Fruit fly (Drosophila melanogaster) whole organism, embryonic: ENCODE results near the gene CG46462.

Experiments used
- Aef1 ChIP-seq: fragments of 200-800 bp; sonication (Bioruptor generic); IDR thresholded peaks from 3 replicates; pipeline ENCODE4 v1.3.6; 2022; ENCODE audit warnings: missing biosample characterization, missing genetic modification characterization
- Asciz ChIP-seq: fragments of 200-800 bp; sonication (Bioruptor generic); optimal IDR thresholded peaks from 2 replicates; lab custom pipeline; 2017; ENCODE audit warnings: missing biosample characterization, mild to moderate bottlenecking, missing genetic modification characterization, missing genetic modification reagents
- Bdp1 ChIP-seq: fragments of 200-800 bp; sonication (Bioruptor generic); optimal IDR thresholded peaks from 3 replicates; lab custom pipeline; 2016; ENCODE audit warnings: missing biosample characterization, missing genetic modification characterization
- CG1024 ChIP-seq: fragments of 200-800 bp; sonication (Bioruptor generic); IDR thresholded peaks from 2 replicates; pipeline ENCODE4 v1.3.6; 2022; ENCODE audit warnings: missing biosample characterization, missing genetic modification characterization
- CG10431 ChIP-seq: fragments of 200-800 bp; sonication (Bioruptor generic); optimal IDR thresholded peaks from 3 replicates; lab custom pipeline; 2018; ENCODE audit warnings: missing biosample characterization, mild to moderate bottlenecking, missing genetic modification characterization
- CG12071 ChIP-seq: fragments of 200-800 bp; sonication (Bioruptor generic); optimal IDR thresholded peaks from 3 replicates; lab custom pipeline; 2018; ENCODE audit warnings: missing biosample characterization, mild to moderate bottlenecking, missing genetic modification characterization
- CG12236 ChIP-seq: fragments of 200-800 bp; sonication (Bioruptor generic); optimal IDR thresholded peaks from 2 replicates; lab custom pipeline; 2016; ENCODE audit warnings: missing biosample characterization, missing genetic modification characterization
- CG12769 ChIP-seq: fragments of 200-800 bp; sonication (Bioruptor generic); optimal IDR thresholded peaks from 2 replicates; lab custom pipeline; 2019; ENCODE audit warnings: missing biosample characterization, mild to moderate bottlenecking, missing genetic modification characterization, moderate library complexity
- CG12942 ChIP-seq: fragments of 200-800 bp; sonication (Bioruptor generic); optimal IDR thresholded peaks from 3 replicates; lab custom pipeline; 2016; ENCODE audit warnings: missing biosample characterization, missing genetic modification characterization
- CG13296 ChIP-seq: fragments of 200-800 bp; sonication (Bioruptor generic); optimal IDR thresholded peaks from 3 replicates; lab custom pipeline; 2018; ENCODE audit warnings: missing biosample characterization, mild to moderate bottlenecking, missing genetic modification characterization
- CG17328 ChIP-seq: fragments of 200-800 bp; sonication (Bioruptor generic); IDR thresholded peaks from 2 replicates; pipeline ENCODE4 v1.3.6; 2022; ENCODE audit warnings: missing biosample characterization, missing genetic modification characterization
- CG17385 ChIP-seq: fragments of 200-800 bp; sonication (Bioruptor generic); optimal IDR thresholded peaks from 3 replicates; lab custom pipeline; 2018; ENCODE audit warnings: missing biosample characterization, mild to moderate bottlenecking, missing genetic modification characterization
- CG17829 ChIP-seq: fragments of 200-800 bp; optimal IDR thresholded peaks from 2 replicates; lab custom pipeline; 2019; ENCODE audit warnings: missing biosample characterization, mild to moderate bottlenecking, missing genetic modification characterization, moderate library complexity
- CG2678 ChIP-seq: fragments of 200-800 bp; sonication (Bioruptor generic); optimal IDR thresholded peaks from 3 replicates; lab custom pipeline; 2019; ENCODE audit warnings: missing biosample characterization, mild to moderate bottlenecking, missing genetic modification characterization, moderate library complexity
- CG30431 ChIP-seq: fragments of 200-800 bp; sonication (Bioruptor generic); optimal IDR thresholded peaks from 2 replicates; lab custom pipeline; 2017; ENCODE audit warnings: missing biosample characterization, missing genetic modification characterization
- CG31365 ChIP-seq: fragments of 200-800 bp; sonication (Bioruptor generic); optimal IDR thresholded peaks from 2 replicates; lab custom pipeline; 2018; ENCODE audit warnings: missing biosample characterization, mild to moderate bottlenecking, missing genetic modification characterization
- CG32767 ChIP-seq: fragments of 200-800 bp; sonication (Bioruptor generic); IDR thresholded peaks from 2 replicates; pipeline ENCODE4 v1.3.6; 2022; ENCODE audit warnings: missing biosample characterization, missing genetic modification characterization
- CG34376 ChIP-seq: fragments of 200-800 bp; sonication (Bioruptor generic); optimal IDR thresholded peaks from 2 replicates; lab custom pipeline; 2018; ENCODE audit warnings: missing biosample characterization, mild to moderate bottlenecking, missing genetic modification characterization
- CG3726 ChIP-seq: fragments of 200-800 bp; sonication (Bioruptor generic); IDR thresholded peaks from 3 replicates; pipeline ENCODE4, ENCODE4 v1.3.6; 2022; ENCODE audit warnings: missing biosample characterization, missing genetic modification characterization
- CG6689 ChIP-seq: fragments of 200-800 bp; sonication (Bioruptor generic); IDR thresholded peaks from 2 replicates; pipeline ENCODE4 v1.3.6; 2022; ENCODE audit warnings: missing biosample characterization, missing genetic modification characterization
- CG7357 ChIP-seq: fragments of 200-800 bp; sonication (Bioruptor generic); IDR thresholded peaks from 3 replicates; pipeline ENCODE4 v1.3.6; 2022; ENCODE audit warnings: missing biosample characterization, missing genetic modification characterization
- CG7987 ChIP-seq: fragments of 200-800 bp; sonication (Bioruptor generic); optimal IDR thresholded peaks from 2 replicates; lab custom pipeline; 2018; ENCODE audit warnings: missing biosample characterization, mild to moderate bottlenecking, missing genetic modification characterization, moderate library complexity
- CG8281 ChIP-seq: fragments of 200-800 bp; sonication (Bioruptor generic); optimal IDR thresholded peaks from 2 replicates; lab custom pipeline; 2018; ENCODE audit warnings: missing biosample characterization, mild to moderate bottlenecking, missing genetic modification characterization, moderate library complexity
- CG8765 ChIP-seq: fragments of 200-800 bp; sonication (Bioruptor generic); IDR thresholded peaks from 2 replicates; pipeline ENCODE4 v1.3.6; 2022; ENCODE audit warnings: missing biosample characterization, missing genetic modification characterization
- CG9727 ChIP-seq: fragments of 200-800 bp; sonication (Bioruptor generic); optimal IDR thresholded peaks from 3 replicates; lab custom pipeline; 2017; ENCODE audit warnings: missing biosample characterization, mild to moderate bottlenecking, missing genetic modification characterization
- CG9876 ChIP-seq: fragments of 200-800 bp; sonication (Bioruptor generic); optimal IDR thresholded peaks from 2 replicates; lab custom pipeline; 2016; ENCODE audit warnings: missing biosample characterization, missing genetic modification characterization
- Dek ChIP-seq: fragments of 200-800 bp; sonication (Bioruptor generic); optimal IDR thresholded peaks from 3 replicates; lab custom pipeline; 2019; ENCODE audit warnings: missing biosample characterization, mild to moderate bottlenecking, missing genetic modification characterization, moderate library complexity
- ERR ChIP-seq: fragments of 200-800 bp; sonication (Bioruptor generic); optimal IDR thresholded peaks from 2 replicates; lab custom pipeline; 2016; ENCODE audit warnings: missing biosample characterization, missing genetic modification characterization
- Fer2 ChIP-seq: fragments of 200-800 bp; sonication (Bioruptor generic); optimal IDR thresholded peaks from 2 replicates; lab custom pipeline; 2018; ENCODE audit warnings: missing biosample characterization, mild to moderate bottlenecking, missing genetic modification characterization, moderate library complexity
- Lim3 ChIP-seq: fragments of 200-800 bp; sonication (Bioruptor generic); IDR thresholded peaks from 2 replicates; pipeline ENCODE4 v1.3.6; 2022; ENCODE audit warnings: missing biosample characterization, missing genetic modification characterization
- NFAT ChIP-seq: fragments of 200-800 bp; sonication (Bioruptor generic); IDR thresholded peaks from 2 replicates; pipeline ENCODE4 v1.3.6; 2022; ENCODE audit warnings: missing biosample characterization, missing genetic modification characterization
- Optix ChIP-seq: fragments of 200-800 bp; sonication (Bioruptor generic); IDR thresholded peaks from 3 replicates; pipeline ENCODE4 v1.3.6; 2022; ENCODE audit warnings: missing biosample characterization, missing genetic modification characterization
- Ptx1 ChIP-seq: fragments of 200-800 bp; sonication (Bioruptor generic); IDR thresholded peaks from 2 replicates; pipeline ENCODE4 v1.3.6; 2022; ENCODE audit warnings: missing biosample characterization, missing genetic modification characterization
- abd-A ChIP-seq: fragments of 200-800 bp; sonication (Bioruptor generic); optimal IDR thresholded peaks from 3 replicates; lab custom pipeline; 2019; ENCODE audit warnings: missing biosample characterization, mild to moderate bottlenecking, missing genetic modification characterization, moderate library complexity
- ato ChIP-seq: fragments of 200-800 bp; sonication (Bioruptor generic); IDR thresholded peaks from 2 replicates; pipeline ENCODE4 v1.3.6; 2022; ENCODE audit warnings: missing biosample characterization, missing genetic modification characterization; ENCODE audit not compliant: partially characterized antibody
- crol ChIP-seq: fragments of 200-800 bp; sonication (Bioruptor generic); IDR thresholded peaks from 2 replicates; pipeline ENCODE4 v1.3.6; 2022; ENCODE audit warnings: missing biosample characterization, missing genetic modification characterization
- dan ChIP-seq: fragments of 200-800 bp; sonication (Bioruptor generic); IDR thresholded peaks from 2 replicates; pipeline ENCODE4 v1.3.6; 2022; ENCODE audit warnings: missing biosample characterization, missing genetic modification characterization
- dimm ChIP-seq: fragments of 200-800 bp; sonication (Bioruptor generic); IDR thresholded peaks from 2 replicates; pipeline ENCODE4 v1.3.6; 2022; ENCODE audit warnings: missing biosample characterization, missing genetic modification characterization
- ewg ChIP-seq: fragments of 200-800 bp; sonication (Bioruptor generic); optimal IDR thresholded peaks from 3 replicates; lab custom pipeline; 2017; ENCODE audit warnings: mild to moderate bottlenecking, missing biosample characterization, missing genetic modification reagents, missing genetic modification characterization
- her ChIP-seq: fragments of 200-800 bp; sonication (Bioruptor generic); optimal IDR thresholded peaks from 2 replicates; lab custom pipeline; 2016; ENCODE audit warnings: missing biosample characterization, missing genetic modification characterization
- jumu ChIP-seq: fragments of 200-800 bp; sonication (Bioruptor generic); optimal IDR thresholded peaks from 3 replicates; lab custom pipeline; 2016; ENCODE audit warnings: missing biosample characterization, missing genetic modification characterization
- knrl ChIP-seq: fragments of 200-800 bp; sonication (Bioruptor generic); IDR thresholded peaks from 3 replicates; pipeline ENCODE4 v1.3.6; 2022; ENCODE audit warnings: missing biosample characterization, missing genetic modification characterization; ENCODE audit not compliant: partially characterized antibody
- lmd ChIP-seq: fragments of 200-800 bp; sonication (Bioruptor generic); IDR thresholded peaks from 2 replicates; pipeline ENCODE4 v1.3.6; 2022; ENCODE audit warnings: missing biosample characterization, missing genetic modification characterization
- scrt ChIP-seq: fragments of 200-800 bp; sonication (Bioruptor generic); optimal IDR thresholded peaks from 2 replicates; lab custom pipeline; 2018; ENCODE audit warnings: missing biosample characterization, mild to moderate bottlenecking, missing genetic modification characterization, moderate library complexity
- sd ChIP-seq: fragments of 200-800 bp; sonication (Bioruptor generic); optimal IDR thresholded peaks from 3 replicates; lab custom pipeline; 2018; ENCODE audit warnings: missing biosample characterization, mild to moderate bottlenecking, missing genetic modification characterization, moderate library complexity
- sim ChIP-seq: fragments of 200-800 bp; sonication (Bioruptor generic); IDR thresholded peaks from 2 replicates; pipeline ENCODE4 v1.3.6; 2022; ENCODE audit warnings: missing biosample characterization, missing genetic modification characterization
- sisA ChIP-seq: fragments of 200-800 bp; sonication (Bioruptor generic); IDR thresholded peaks from 2 replicates; pipeline ENCODE4 v1.3.6; 2022; ENCODE audit warnings: missing biosample characterization, missing genetic modification characterization
- sna ChIP-seq: fragments of 200-800 bp; sonication (Bioruptor generic); IDR thresholded peaks from 2 replicates; pipeline ENCODE4 v1.3.6; 2022; ENCODE audit warnings: missing biosample characterization, missing genetic modification characterization; ENCODE audit not compliant: partially characterized antibody
- tna ChIP-seq: fragments of 200-800 bp; sonication (Bioruptor generic); IDR thresholded peaks from 2 replicates; pipeline ENCODE4 v1.3.6; 2022; ENCODE audit warnings: missing biosample characterization, missing genetic modification characterization; ENCODE audit not compliant: partially characterized antibody
- z ChIP-seq: fragments of 200-800 bp; sonication (Bioruptor generic); IDR thresholded peaks from 3 replicates; pipeline ENCODE4 v1.3.6; 2022; ENCODE audit warnings: missing biosample characterization, missing genetic modification characterization

CG46462 gene

DNA sequence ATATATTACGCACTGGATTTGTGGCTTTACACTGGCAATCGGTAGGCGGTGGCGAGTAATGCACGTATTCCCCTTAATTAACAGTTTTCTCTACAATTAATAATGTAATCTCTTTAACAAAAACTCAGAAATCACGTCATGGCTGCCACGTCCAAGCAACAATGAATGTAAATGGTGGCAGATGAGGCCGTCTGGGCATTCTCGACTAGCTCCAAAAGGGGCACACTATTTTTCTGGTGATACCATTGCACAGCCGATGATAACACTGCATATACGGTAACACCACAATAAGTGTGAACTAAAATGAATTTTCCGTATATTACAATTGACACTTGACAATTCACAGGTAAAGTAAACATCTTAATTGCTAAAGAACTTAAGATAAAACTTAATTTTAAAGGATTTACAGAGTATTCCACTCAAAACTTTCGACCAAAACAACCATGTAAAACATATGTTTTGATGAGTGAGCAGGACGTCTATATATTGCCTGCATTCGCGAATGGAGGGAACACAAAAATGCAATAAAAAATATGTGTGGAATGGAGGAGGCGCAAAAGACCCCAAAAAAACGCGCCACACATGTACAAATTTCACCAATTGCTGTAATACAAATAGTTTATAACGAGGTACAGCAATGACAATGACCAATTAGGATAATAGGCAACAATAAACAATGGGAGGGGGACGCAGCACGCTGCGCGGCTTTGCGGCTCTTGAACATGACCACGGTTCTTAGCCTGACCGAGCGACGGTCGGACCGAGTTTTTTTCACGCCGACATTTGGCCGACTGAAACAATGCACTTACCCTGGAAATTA lies 22.0 kb upstream of the CG46462 start (continued):
- no peak for TF ChIP-seq CG32767 (GFP tag; lab: Robert Waterston, UW)
- no peak for TF ChIP-seq dan (GFP tag; lab: Robert Waterston, UW)
- TF ChIP-seq Dek (tag; lab: Kevin White, UChicago) = no peak
- peak; percentile 32; the same call in 1 of the 2 replicates for TF ChIP-seq CG17328 (GFP tag; lab: Robert Waterston, UW)
- TF ChIP-seq CG17829 (tag; lab: Kevin White, UChicago) = peak; percentile 34
- no peak for TF ChIP-seq abd-A (tag; lab: Kevin White, UChicago)
- no peak for TF ChIP-seq Asciz
- TF ChIP-seq CG31365 (tag; lab: Kevin White, UChicago) = no peak
- peak; percentile 14 for TF ChIP-seq sd (tag; lab: Kevin White, UChicago)
- no peak for TF ChIP-seq CG8765 (GFP tag; lab: Robert Waterston, UW)
- no peak for TF ChIP-seq Optix
- TF ChIP-seq CG2678 (tag; lab: Kevin White, UChicago) = no peak
- no peak for TF ChIP-seq tna (GFP tag; lab: Robert Waterston, UW)
- TF ChIP-seq CG12942 (GFP tag; lab: Kevin White, UChicago) = no peak
- no peak for TF ChIP-seq ERR (GFP tag; lab: Kevin White, UChicago)
- TF ChIP-seq sisA (GFP tag; lab: Robert Waterston, UW) = no peak
- no peak for TF ChIP-seq ato (GFP tag; lab: Robert Waterston, UW)
- TF ChIP-seq CG9727 (GFP tag; lab: Kevin White, UChicago) = no peak
- TF ChIP-seq jumu (GFP tag; lab: Kevin White, UChicago) = no peak
- no peak for TF ChIP-seq CG8281 (tag; lab: Kevin White, UChicago)
- no peak for TF ChIP-seq CG3726 (GFP tag; lab: Robert Waterston, UW)
- TF ChIP-seq Bdp1 (GFP tag; lab: Kevin White, UChicago) = no peak
- TF ChIP-seq CG34376 = peak; percentile 44
- no peak for TF ChIP-seq CG12769 (tag; lab: Kevin White, UChicago)
- TF ChIP-seq CG6689 (GFP tag; lab: Robert Waterston, UW) = no peak
- no peak for TF ChIP-seq sna (GFP tag; lab: Robert Waterston, UW)
- no peak for TF ChIP-seq CG12071 (GFP tag; lab: Kevin White, UChicago)
- no peak for TF ChIP-seq CG30431
- TF ChIP-seq CG13296 (GFP tag; lab: Kevin White, UChicago) = no peak
- TF ChIP-seq Fer2 (tag; lab: Kevin White, UChicago) = no peak
- no peak for TF ChIP-seq CG17385 (GFP tag; lab: Kevin White, UChicago)
- no peak for TF ChIP-seq CG7357 (GFP tag; lab: Robert Waterston, UW)
- TF ChIP-seq NFAT (GFP tag; lab: Robert Waterston, UW) = no peak
- no peak for TF ChIP-seq lmd
- TF ChIP-seq Ptx1 = no peak
- no peak for TF ChIP-seq Lim3
- TF ChIP-seq CG12236 (GFP tag; lab: Kevin White, UChicago) = no peak
- no peak for TF ChIP-seq Aef1
- no peak for TF ChIP-seq scrt
- TF ChIP-seq sim = no peak
- TF ChIP-seq z (GFP tag; lab: Robert Waterston, UW) = no peak
- TF ChIP-seq ewg = peak; percentile 9
- TF ChIP-seq crol = no peak
- no peak for TF ChIP-seq dimm (GFP tag; lab: Robert Waterston, UW)
- no peak for TF ChIP-seq CG10431
- no peak for TF ChIP-seq CG7987 (GFP tag; lab: Kevin White, UChicago)
- no peak for TF ChIP-seq CG1024 (GFP tag; lab: Robert Waterston, UW)
- TF ChIP-seq knrl (GFP tag; lab: Robert Waterston, UW) = peak; percentile 15; the same call in 1 of the 3 replicates
- TF ChIP-seq her = peak; percentile 14
- no peak for TF ChIP-seq CG9876
